Fruit fly (Drosophila melanogaster): ENCODE data around the gene gb.

The gb gene

dm6 chr3R:27075694-27076093, 36.4 kb downstream of the gb start, which contains the start of gene CG14257:
Gene CG14257 (plus strand): TSS chr3R:27075870.
- TF ChIP-seq CG15336 (GFP tag; IDR thresholded peaks at IDR 0.05) (peak; percentile 34; the same call in 1 of the 2 replicates), CG10669 (GFP tag; optimal IDR thresholded peaks at IDR 0.05) (no peak), CG11762 (GFP tag; optimal IDR thresholded peaks at IDR 0.05; ENCODE audit: insufficient read depth) (no peak), CG3919 (GFP tag; optimal IDR thresholded peaks at IDR 0.05) (peak; percentile 4), CG8319 (GFP tag; optimal IDR thresholded peaks at IDR 0.05) (no peak), Blimp-1 (GFP tag; optimal IDR thresholded peaks at IDR 0.05) (peak; percentile 84), Sox102F (GFP tag; optimal IDR thresholded peaks at IDR 0.05) (peak; percentile 29), Met (GFP tag; optimal IDR thresholded peaks at IDR 0.05) (peak; percentile 10), dsx (GFP tag; optimal IDR thresholded peaks at IDR 0.05; ENCODE audit: poor library complexity, severe bottlenecking) (peak; percentile 19), eg (GFP tag; IDR thresholded peaks at IDR 0.05) (peak; percentile 29; the same call in 1 of the 3 replicates), svp (GFP tag) (no peak)

dm6 chr3R:27070906-27071498, 41.1 kb downstream of the gb start:
- TF ChIP-seq Blimp-1 (GFP tag; optimal IDR thresholded peaks at IDR 0.05) (peak; percentile 50), CG32006 (GFP tag; optimal IDR thresholded peaks at IDR 0.05) (peak; percentile 0), spab (GFP tag; optimal IDR thresholded peaks at IDR 0.05) (no peak), Eip78C (GFP tag) (peak; percentile 18), eg (GFP tag; IDR thresholded peaks at IDR 0.05) (0 out of 3 replicates have a peak, but pooled peaks have one; percentile 17), net (GFP tag; optimal IDR thresholded peaks at IDR 0.05) (no peak)

- TF ChIP-seq Hr4 (GFP tag; optimal IDR thresholded peaks at IDR 0.05), result peak; percentile 40
- TF ChIP-seq Hr38 (GFP tag; optimal IDR thresholded peaks at IDR 0.05), result no peak
- no peak for TF ChIP-seq fd59A (GFP tag; optimal IDR thresholded peaks at IDR 0.05)
- no peak for TF ChIP-seq salr (GFP tag; optimal IDR thresholded peaks at IDR 0.05)
- TF ChIP-seq Met (GFP tag; optimal IDR thresholded peaks at IDR 0.05), result no peak
- TF ChIP-seq fd85E (GFP tag; optimal IDR thresholded peaks at IDR 0.05), result no peak
- peak; percentile 77 for TF ChIP-seq Eip78C (GFP tag)
- TF ChIP-seq Ets21C (GFP tag; optimal IDR thresholded peaks at IDR 0.05), result no peak
- TF ChIP-seq CG34406 (GFP tag; optimal IDR thresholded peaks at IDR 0.05), result no peak
- peak; percentile 47 for TF ChIP-seq CG15336 (GFP tag; IDR thresholded peaks at IDR 0.05)
- peak; percentile 13 for TF ChIP-seq net (GFP tag; optimal IDR thresholded peaks at IDR 0.05)
- TF ChIP-seq CG6854 (GFP tag; optimal IDR thresholded peaks at IDR 0.05), result no peak
- TF ChIP-seq Eip75B (GFP tag; optimal IDR thresholded peaks at IDR 0.05), result no peak
- no peak for TF ChIP-seq CG16779 (tag; optimal IDR thresholded peaks at IDR 0.05)
- TF ChIP-seq fkh (GFP tag; optimal IDR thresholded peaks at IDR 0.05), result no peak
- TF ChIP-seq Blimp-1 (GFP tag; optimal IDR thresholded peaks at IDR 0.05), result peak; percentile 48
- TF ChIP-seq CG6163 (GFP tag; IDR thresholded peaks at IDR 0.05), result peak; percentile 20; the same call in 1 of the 3 replicates
- no peak for TF ChIP-seq cyc (GFP tag; optimal IDR thresholded peaks at IDR 0.05)
- TF ChIP-seq Ets96B (tag; optimal IDR thresholded peaks at IDR 0.05), result no peak
- TF ChIP-seq topi (GFP tag; optimal IDR thresholded peaks at IDR 0.05), result no peak
- TF ChIP-seq CG10631 (GFP tag; optimal IDR thresholded peaks at IDR 0.05), result no peak
- TF ChIP-seq CG32006 (GFP tag; optimal IDR thresholded peaks at IDR 0.05), result no peak
- no peak for TF ChIP-seq CG6276 (GFP tag; optimal IDR thresholded peaks at IDR 0.05)
- peak; percentile 12 for TF ChIP-seq CG11762 (GFP tag; optimal IDR thresholded peaks at IDR 0.05; ENCODE audit: insufficient read depth)
- no peak for TF ChIP-seq CG9139 (GFP tag; optimal IDR thresholded peaks at IDR 0.05)
- no peak for TF ChIP-seq acj6 (GFP tag; optimal IDR thresholded peaks at IDR 0.05)
- no peak for TF ChIP-seq esn (GFP tag; optimal IDR thresholded peaks at IDR 0.05)
- TF ChIP-seq CG31627 (GFP tag; optimal IDR thresholded peaks at IDR 0.05), result no peak
- no peak for TF ChIP-seq vri (GFP tag; optimal IDR thresholded peaks at IDR 0.05)
- TF ChIP-seq dac (GFP tag; optimal IDR thresholded peaks at IDR 0.05), result no peak
- TF ChIP-seq Hr39 (GFP tag; optimal IDR thresholded peaks at IDR 0.05), result no peak
- TF ChIP-seq svp (GFP tag), result peak; percentile 98
- no peak for TF ChIP-seq CG7368 (GFP tag; optimal IDR thresholded peaks at IDR 0.05)
- TF ChIP-seq Sox14 (GFP tag; optimal IDR thresholded peaks at IDR 0.05), result no peak
- no peak for TF ChIP-seq CG11902 (GFP tag; optimal IDR thresholded peaks at IDR 0.05)
- TF ChIP-seq OdsH (GFP tag; optimal IDR thresholded peaks at IDR 0.05), result peak; percentile 22
- no peak for TF ChIP-seq Eip93F (GFP tag; optimal IDR thresholded peaks at IDR 0.05)
Measured at dm6 chr3R:27069810-27070625, 42.1 kb downstream of the gb start, which contains the start of gene spz. Gene spz (minus strand): TSS chr3R:27070070.
